Worm (Caenorhabditis elegans) whole organism, mixed stage, embryonic: ENCODE measurements around the gene nid-1.

Source experiments
- unc-39 ChIP-seq: fragments of 150-350 bp; optimal IDR thresholded peaks from 2 replicates; lab custom pipeline; 2014; ENCODE audit warnings: missing biosample characterization, missing genetic modification characterization
- unc-62 ChIP-seq: fragments of 150-350 bp; optimal IDR thresholded peaks from 2 replicates; lab custom pipeline; 2014; ENCODE audit warnings: missing biosample characterization, missing genetic modification reagents, missing genetic modification characterization

ce11 chrV:12943399-12943798 is 33.5 kb downstream of the nid-1 start:
- TF ChIP-seq unc-39 (tag; lab: Kevin White, UChicago) (no peak), unc-62 (no peak)
